Fruit fly (Drosophila melanogaster): Measurements from ENCODE around the gene t.

Gene t

DNA sequence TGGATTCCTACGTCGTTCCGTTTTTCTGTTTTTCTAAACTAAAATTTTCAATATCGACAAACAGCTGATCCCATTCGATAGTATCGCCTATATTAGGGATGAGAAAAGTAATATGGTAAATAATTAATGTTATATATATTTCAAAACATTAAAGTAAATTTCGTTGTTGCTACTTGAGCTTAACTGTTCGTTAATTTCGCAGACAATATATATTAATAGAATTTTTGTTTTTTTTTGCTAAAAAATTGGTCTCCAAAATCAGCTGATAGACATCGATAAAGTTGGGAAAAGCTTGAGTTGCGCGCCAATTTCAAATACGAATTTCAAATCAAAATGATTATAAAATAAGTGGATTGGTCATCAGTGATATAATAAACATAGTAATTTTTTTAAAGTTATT, 26.7 kb downstream of the t start, which contains the start of gene CG12118 (continued):
- TF ChIP-seq CG3407 (GFP tag; optimal IDR thresholded peaks at IDR 0.05) (peak; percentile 48), gro (GFP tag; optimal IDR thresholded peaks at IDR 0.05) (peak; percentile 15), sim (GFP tag; IDR thresholded peaks at IDR 0.05) (no peak), slou (GFP tag; optimal IDR thresholded peaks at IDR 0.05) (peak; percentile 70), mld (GFP tag; IDR thresholded peaks at IDR 0.05; ENCODE audit: partially characterized antibody) (peak; percentile 90; the same call in 2 of the 3 replicates), pum (GFP tag; optimal IDR thresholded peaks at IDR 0.05) (no peak), vfl (GFP tag; optimal IDR thresholded peaks at IDR 0.05) (peak; percentile 67), D19B (GFP tag; optimal IDR thresholded peaks at IDR 0.05) (no peak), az2 (GFP tag; optimal IDR thresholded peaks at IDR 0.05) (peak; percentile 89), emc (GFP tag; optimal IDR thresholded peaks at IDR 0.05) (no peak), grau (tag; optimal IDR thresholded peaks at IDR 0.05) (peak; percentile 67), gsb-n (tag; optimal IDR thresholded peaks at IDR 0.05) (peak; percentile 56), Dref (GFP tag; IDR thresholded peaks at IDR 0.05) (peak; percentile 63), CG8924 (tag; optimal IDR thresholded peaks at IDR 0.05) (peak; percentile 63), CG34224 (GFP tag; IDR thresholded peaks at IDR 0.05; ENCODE audit: partially characterized antibody) (peak; percentile 91), CG33557 (GFP tag; optimal IDR thresholded peaks at IDR 0.05) (peak; percentile 64), Awh (GFP tag; IDR thresholded peaks at IDR 0.05) (peak; percentile 79; the same call in 1 of the 2 replicates), slbo (GFP tag; IDR thresholded peaks at IDR 0.05) (peak; percentile 94), fd102C (GFP tag; optimal IDR thresholded peaks at IDR 0.05) (no peak), CG7928 (GFP tag; optimal IDR thresholded peaks at IDR 0.05) (peak; percentile 22), CG6683 (GFP tag; optimal IDR thresholded peaks at IDR 0.05) (peak; percentile 45), Nf-YC (tag; optimal IDR thresholded peaks at IDR 0.05) (peak; percentile 51), CG5953 (GFP tag; IDR thresholded peaks at IDR 0.05) (0 out of 2 replicates have a peak, but pooled peaks have one; percentile 10), slp2 (GFP tag; optimal IDR thresholded peaks at IDR 0.05) (no peak), CG9437 (GFP tag; optimal IDR thresholded peaks at IDR 0.05) (peak; percentile 71), Atf3 (GFP tag; optimal IDR thresholded peaks at IDR 0.05) (no peak), dmrt99B (tag; optimal IDR thresholded peaks at IDR 0.05) (peak; percentile 73), Six4 (GFP tag; optimal IDR thresholded peaks at IDR 0.05) (peak; percentile 72), pzg (GFP tag; optimal IDR thresholded peaks at IDR 0.05) (peak; percentile 49), ttk (GFP tag; IDR thresholded peaks at IDR 0.05) (peak; percentile 71), CG10462 (GFP tag; optimal IDR thresholded peaks at IDR 0.05) (peak; percentile 72), CG11085 (GFP tag; IDR thresholded peaks at IDR 0.05) (0 out of 2 replicates have a peak, but pooled peaks have one; percentile 42), CG8765 (GFP tag; IDR thresholded peaks at IDR 0.05) (0 out of 2 replicates have a peak, but pooled peaks have one; percentile 10), CG14965 (GFP tag; optimal IDR thresholded peaks at IDR 0.05; ENCODE audit: borderline replicate concordance) (no peak), hbn (GFP tag; IDR thresholded peaks at IDR 0.05; ENCODE audit: partially characterized antibody) (peak; percentile 81), CG18599 (GFP tag; optimal IDR thresholded peaks at IDR 0.05) (peak; percentile 72), unpg (GFP tag; optimal IDR thresholded peaks at IDR 0.05) (peak; percentile 81), CG13775 (GFP tag; optimal IDR thresholded peaks at IDR 0.05) (peak; percentile 80), corto (GFP tag; optimal IDR thresholded peaks at IDR 0.05) (peak; percentile 68), Neu2 (GFP tag; optimal IDR thresholded peaks at IDR 0.05; ENCODE audit: borderline replicate concordance) (no peak), otp (GFP tag; IDR thresholded peaks at IDR 0.05) (peak; percentile 73; the same call in 2 of the 3 replicates), CG10959 (GFP tag; IDR thresholded peaks at IDR 0.05) (peak; percentile 63), zf30C (GFP tag; optimal IDR thresholded peaks at IDR 0.05) (no peak), crp (GFP tag; optimal IDR thresholded peaks at IDR 0.05) (peak; percentile 87 to 98), CG12104 (GFP tag; optimal IDR thresholded peaks at IDR 0.05) (peak; percentile 64), MBD-R2 (GFP tag; IDR thresholded peaks at IDR 0.05) (peak; percentile 87), H2.0 (GFP tag; IDR thresholded peaks at IDR 0.05) (peak; percentile 87), CG16813 (GFP tag; IDR thresholded peaks at IDR 0.05; ENCODE audit: partially characterized antibody) (peak; percentile 92), tio (GFP tag; optimal IDR thresholded peaks at IDR 0.05) (peak; percentile 76), bab2 (GFP tag; optimal IDR thresholded peaks at IDR 0.05) (peak; percentile 40)

All from whole organism, embryonic.